Worm (Caenorhabditis elegans) whole organism, young adult: ENCODE measurements around the gene F14D2.8.

ENCODE experiments used
- B0019.2 ChIP-seq: fragments of 200-800 bp; sonication (Bioruptor generic); conservative IDR thresholded peaks from 2 replicates; pipeline ENCODE4 v1.3.6; 2022; ENCODE audit warnings: missing genetic modification reagents, missing genetic modification characterization, missing compliant biosample characterization
- C06A6.2 ChIP-seq: fragments of 200-800 bp; sonication (Bioruptor generic); conservative IDR thresholded peaks from 2 replicates; pipeline ENCODE4 v1.3.6; 2022; ENCODE audit warnings: missing genetic modification characterization, missing compliant biosample characterization
- F10E7.11 ChIP-seq: sonication (generic microtip); optimal IDR thresholded peaks from 2 replicates; lab custom pipeline; 2017; ENCODE audit warnings: mild to moderate bottlenecking, missing genetic modification characterization, moderate library complexity, missing compliant biosample characterization
- F39B2.1 ChIP-seq: fragments of 200-800 bp; sonication (Bioruptor generic); IDR thresholded peaks from 2 replicates; pipeline ENCODE4 v1.3.6; 2022; ENCODE audit warnings: missing genetic modification reagents, missing genetic modification characterization, missing compliant biosample characterization
- F57A8.1 ChIP-seq: fragments of 200-800 bp; sonication (Bioruptor generic); optimal IDR thresholded peaks from 2 replicates; lab custom pipeline; 2018; ENCODE audit warnings: mild to moderate bottlenecking, missing genetic modification characterization, moderate library complexity, missing compliant biosample characterization
- K11D2.4 ChIP-seq: fragments of 200-800 bp; sonication (Bioruptor generic); IDR thresholded peaks from 2 replicates; pipeline ENCODE4 v1.3.6; 2022; ENCODE audit warnings: missing genetic modification reagents, missing genetic modification characterization, missing compliant biosample characterization
- K12H6.12 ChIP-seq: fragments of 200-800 bp; sonication (Bioruptor generic); optimal IDR thresholded peaks from 2 replicates; lab custom pipeline; 2018; ENCODE audit warnings: mild to moderate bottlenecking, missing genetic modification characterization, missing compliant biosample characterization
- T26A5.8 ChIP-seq: sonication (generic microtip); optimal IDR thresholded peaks from 2 replicates; lab custom pipeline; 2016; ENCODE audit warnings: missing genetic modification characterization, missing compliant biosample characterization
- Y53G8AR.9 ChIP-seq: fragments of 200-800 bp; sonication (Bioruptor generic); conservative IDR thresholded peaks from 2 replicates; pipeline ENCODE4 v1.3.6; 2022; ENCODE audit warnings: missing genetic modification reagents, missing genetic modification characterization, missing compliant biosample characterization
- Y56A3A.18 ChIP-seq: fragments of 200-800 bp; sonication (Bioruptor generic); IDR thresholded peaks from 2 replicates; pipeline ENCODE4 v1.3.6; 2022; ENCODE audit warnings: missing genetic modification reagents, missing genetic modification characterization, missing compliant biosample characterization
- Y95B8A.8 ChIP-seq: fragments of 200-800 bp; sonication (Bioruptor generic); IDR thresholded peaks from 2 replicates; pipeline ENCODE4 v1.3.6; 2022; ENCODE audit warnings: missing genetic modification reagents, missing genetic modification characterization, missing compliant biosample characterization
- ZK185.1 ChIP-seq: sonication (generic microtip); optimal IDR thresholded peaks from 2 replicates; lab custom pipeline; 2016; ENCODE audit warnings: mild to moderate bottlenecking, missing genetic modification characterization, missing compliant biosample characterization; ENCODE audit not compliant: poor library complexity, severe bottlenecking
- aptf-2 ChIP-seq: fragments of 200-800 bp; sonication (Bioruptor generic); conservative IDR thresholded peaks from 2 replicates; pipeline ENCODE4 v1.3.6; 2022; ENCODE audit warnings: missing genetic modification reagents, missing genetic modification characterization, missing compliant biosample characterization
- aptf-3 ChIP-seq: fragments of 200-800 bp; sonication (Bioruptor generic); IDR thresholded peaks from 2 replicates; pipeline ENCODE4 v1.3.6; 2022; ENCODE audit warnings: missing genetic modification characterization, missing compliant biosample characterization
- ceh-100 ChIP-seq: fragments of 200-800 bp; sonication (Bioruptor generic); IDR thresholded peaks from 2 replicates; pipeline ENCODE4 v1.3.6; 2022; ENCODE audit warnings: missing genetic modification reagents, missing genetic modification characterization, missing compliant biosample characterization
- ceh-40 ChIP-seq: fragments of 200-800 bp; sonication (Bioruptor generic); IDR thresholded peaks from 2 replicates; pipeline ENCODE4 v1.3.6; 2022; ENCODE audit warnings: missing genetic modification characterization, missing compliant biosample characterization
- dpl-1 ChIP-seq: fragments of 150-350 bp; optimal IDR thresholded peaks from 2 replicates; lab custom pipeline; 2014; ENCODE audit warnings: missing biosample characterization, missing genetic modification reagents, missing genetic modification characterization
- efl-1 ChIP-seq: fragments of 150-350 bp; optimal IDR thresholded peaks from 2 replicates; lab custom pipeline; 2014; ENCODE audit warnings: missing biosample characterization, missing genetic modification reagents, missing genetic modification characterization
- egl-18 ChIP-seq: fragments of 200-800 bp; sonication (Bioruptor generic); IDR thresholded peaks from 2 replicates; pipeline ENCODE4 v1.3.6; 2022; ENCODE audit warnings: missing genetic modification reagents, missing genetic modification characterization, missing compliant biosample characterization
- ets-4 ChIP-seq: fragments of 200-800 bp; sonication (Bioruptor generic); optimal IDR thresholded peaks from 2 replicates; lab custom pipeline; 2018; ENCODE audit warnings: mild to moderate bottlenecking, missing genetic modification characterization, missing compliant biosample characterization
- gei-17 ChIP-seq: fragments of 200-800 bp; sonication (Bioruptor generic); optimal IDR thresholded peaks from 2 replicates; lab custom pipeline; 2018; ENCODE audit warnings: mild to moderate bottlenecking, missing genetic modification characterization, missing compliant biosample characterization
- him-1 ChIP-seq: sonication (generic microtip); optimal IDR thresholded peaks from 2 replicates; lab custom pipeline; 2016; ENCODE audit warnings: missing genotype, missing genetic modification reagents, missing genetic modification characterization, missing compliant biosample characterization
- lag-1 ChIP-seq: fragments of 200-800 bp; sonication (Bioruptor generic); IDR thresholded peaks from 2 replicates; pipeline ENCODE4 v1.3.6; 2022; ENCODE audit warnings: missing genetic modification reagents, missing genetic modification characterization, missing compliant biosample characterization
- lin-35 ChIP-seq, 3 experiments: fragments of 150-350 bp in 2 of 3; sonication (generic microtip) in 1 of 3; optimal IDR thresholded peaks; 2 replicates each; lab custom pipeline; 2014 to 2018; ENCODE audit warnings: missing biosample characterization in 3 of 3, missing genetic modification characterization in 3 of 3, missing genetic modification reagents in 3 of 3
- lir-1 ChIP-seq: fragments of 200-800 bp; sonication (Bioruptor generic); conservative IDR thresholded peaks from 2 replicates; pipeline ENCODE4 v1.3.6; 2022; ENCODE audit warnings: missing genetic modification reagents, missing genetic modification characterization, missing compliant biosample characterization
- madf-6 ChIP-seq: fragments of 200-800 bp; sonication (Bioruptor generic); IDR thresholded peaks from 2 replicates; pipeline ENCODE4 v1.3.6; 2022; ENCODE audit warnings: missing genetic modification reagents, missing genetic modification characterization, missing compliant biosample characterization
- madf-8 ChIP-seq: fragments of 200-800 bp; sonication (Bioruptor generic); conservative IDR thresholded peaks from 2 replicates; pipeline ENCODE4 v1.3.6; 2022; ENCODE audit warnings: missing genetic modification reagents, missing genetic modification characterization, missing compliant biosample characterization
- nhr-90 ChIP-seq: sonication (generic microtip); optimal IDR thresholded peaks from 2 replicates; lab custom pipeline; 2016; ENCODE audit warnings: missing genotype, mild to moderate bottlenecking, missing genetic modification characterization, missing compliant biosample characterization
- pha-4 ChIP-seq: fragments of 150-350 bp; sonication (generic microtip); optimal IDR thresholded peaks from 2 replicates; lab custom pipeline; 2014; ENCODE audit warnings: missing biosample characterization, missing genetic modification reagents, missing genetic modification characterization
- rec-8 ChIP-seq, 2 experiments: sonication (generic microtip); optimal IDR thresholded peaks; 2 replicates each; lab custom pipeline; 2016; ENCODE audit warnings: mild to moderate bottlenecking in 2 of 2, missing genetic modification characterization in 2 of 2, missing genetic modification reagents in 2 of 2, missing genotype in 2 of 2, missing biosample characterization in 1 of 2, missing compliant biosample characterization in 1 of 2, moderate library complexity in 1 of 2
- sea-2 ChIP-seq: fragments of 200-800 bp; sonication (Bioruptor generic); IDR thresholded peaks from 2 replicates; pipeline ENCODE4 v1.3.6; 2022; ENCODE audit warnings: missing genetic modification characterization, missing compliant biosample characterization
- snpc-1.1 ChIP-seq: sonication (generic microtip); optimal IDR thresholded peaks from 2 replicates; lab custom pipeline; 2017; ENCODE audit warnings: missing genetic modification characterization, mild to moderate bottlenecking, missing compliant biosample characterization, antibody characterized with exemption, moderate library complexity, missing genotype, missing genetic modification reagents; ENCODE audit not compliant: insufficient read depth
- snpc-3.4 ChIP-seq: sonication (generic microtip); optimal IDR thresholded peaks from 2 replicates; lab custom pipeline; 2017; ENCODE audit warnings: missing genetic modification characterization, mild to moderate bottlenecking, missing compliant biosample characterization, antibody characterized with exemption, moderate library complexity, missing genotype, missing genetic modification reagents
- tbx-9 ChIP-seq: sonication (generic microtip); optimal IDR thresholded peaks from 2 replicates; lab custom pipeline; 2016; ENCODE audit warnings: borderline replicate concordance, missing genetic modification characterization, inconsistent platforms, missing compliant biosample characterization
- unc-62 ChIP-seq: fragments of 150-350 bp; optimal IDR thresholded peaks from 2 replicates; lab custom pipeline; 2014; ENCODE audit warnings: missing biosample characterization, missing genetic modification reagents, missing genetic modification characterization
- ztf-18 ChIP-seq: sonication (generic microtip); optimal IDR thresholded peaks from 2 replicates; lab custom pipeline; 2016; ENCODE audit warnings: missing genotype, mild to moderate bottlenecking, missing genetic modification characterization, missing compliant biosample characterization

The F14D2.8 gene

ce11 chrII:3383116-3383515, 33.4 kb upstream of the F14D2.8 start:
- TF ChIP-seq C06A6.2 (GFP tag; lab: Robert Waterston, UW) (no peak), K11D2.4 (GFP tag; lab: Robert Waterston, UW) (no peak), Y53G8AR.9 (GFP tag; lab: Robert Waterston, UW) (no peak), lir-1 (GFP tag; lab: Robert Waterston, UW) (no peak), pha-4 (tag; lab: Kevin White, UChicago) (no peak), egl-18 (GFP tag; lab: Robert Waterston, UW) (no peak), T26A5.8 (tag; lab: Kevin White, UChicago) (no peak), tbx-9 (tag; lab: Kevin White, UChicago) (no peak), F10E7.11 (tag; lab: Kevin White, UChicago) (no peak), K12H6.12 (tag; lab: Kevin White, UChicago) (no peak), him-1 (tag; lab: Kevin White, UChicago) (no peak), rec-8 (tag; optimal IDR thresholded peaks at IDR 0.05; lab: Kevin White, UChicago) (no peak), unc-62 (GFP tag; lab: Kevin White, UChicago) (no peak), B0019.2 (GFP tag; lab: Robert Waterston, UW) (no peak), F57A8.1 (GFP tag; lab: Kevin White, UChicago) (no peak), lag-1 (GFP tag; lab: Robert Waterston, UW) (no peak), aptf-3 (GFP tag; lab: Robert Waterston, UW) (no peak), snpc-1.1 (tag; lab: Kevin White, UChicago) (no peak), snpc-3.4 (tag; lab: Kevin White, UChicago) (no peak)

- no peak for TF ChIP-seq lin-35 (GFP tag; optimal IDR thresholded peaks at IDR 0.05; lab: Kevin White, UChicago)
- TF ChIP-seq Y95B8A.8 (GFP tag; lab: Robert Waterston, UW): no peak
- TF ChIP-seq madf-6 (GFP tag; lab: Robert Waterston, UW): peak; percentile 69
- no peak for TF ChIP-seq ZK185.1 (tag; lab: Kevin White, UChicago)
- peak; percentile 1 for TF ChIP-seq dpl-1
- no peak for TF ChIP-seq unc-62 (GFP tag; lab: Kevin White, UChicago)
- TF ChIP-seq nhr-90 (tag; lab: Kevin White, UChicago): no peak
- 0 out of 2 replicates have a peak, but pooled peaks have one; percentile 5 for TF ChIP-seq aptf-2
- peak; percentile 12 for TF ChIP-seq snpc-1.1 (tag; lab: Kevin White, UChicago)
- TF ChIP-seq madf-8 (GFP tag; lab: Robert Waterston, UW): peak; percentile 76
- no peak for TF ChIP-seq ztf-18
- TF ChIP-seq efl-1: peak; percentile 80
Measured at ce11 chrII:3381510-3381909, 31.8 kb upstream of the F14D2.8 start, which contains the start of gene T06D4.1. Gene T06D4.1 (plus strand): TSS chrII:3381830.

DNA sequence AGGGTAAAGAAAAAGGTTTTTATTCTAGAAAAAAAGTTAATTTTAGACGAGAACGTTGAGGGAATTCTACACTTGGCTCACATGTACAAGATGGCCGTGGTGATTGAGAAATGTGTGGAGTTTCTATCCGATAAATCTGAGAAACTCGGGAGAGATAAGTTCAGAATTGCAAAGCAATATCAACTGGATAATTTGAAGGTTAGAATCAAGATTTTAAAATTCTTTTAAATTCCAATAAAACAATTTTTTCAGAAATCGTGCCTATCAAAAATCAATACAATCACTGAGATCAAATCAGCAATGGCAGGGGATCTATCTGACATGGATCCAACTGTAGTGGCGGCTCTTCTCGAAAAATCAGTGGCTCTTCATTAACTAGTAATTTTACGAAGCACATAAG, 28.6 kb upstream of the F14D2.8 start, which contains the start of gene Y49F6C.2:
Gene Y49F6C.2, plus strand, starts transcription at position 301 of the 400 bp plus-strand sequence.
- TF ChIP-seq F57A8.1 (GFP tag; lab: Kevin White, UChicago): no peak
- no peak for TF ChIP-seq sea-2 (GFP tag; lab: Robert Waterston, UW)
- TF ChIP-seq Y56A3A.18: no peak
- TF ChIP-seq ceh-40 (GFP tag; lab: Robert Waterston, UW): no peak
- no peak for TF ChIP-seq gei-17
- TF ChIP-seq ets-4: no peak
- no peak for TF ChIP-seq ceh-100 (GFP tag; lab: Robert Waterston, UW)
- TF ChIP-seq F39B2.1 (GFP tag; lab: Robert Waterston, UW): no peak
- no peak for TF ChIP-seq B0019.2 (GFP tag; lab: Robert Waterston, UW)
